Worm (Caenorhabditis elegans): ENCODE results near the gene vha-14.

The vha-14 gene

ce11 chrIII:9487454-9487853, 20.4 kb upstream of the vha-14 start:
- TF ChIP-seq dao-5 (tag; optimal IDR thresholded peaks at IDR 0.05): no peak
- no peak for TF ChIP-seq him-1 (tag; optimal IDR thresholded peaks at IDR 0.05)
- TF ChIP-seq W03F9.2 (tag; optimal IDR thresholded peaks at IDR 0.05): no peak

ce11 chrIII:9488027-9488426, 19.9 kb upstream of the vha-14 start:
- TF ChIP-seq W03F9.2 (tag; optimal IDR thresholded peaks at IDR 0.05) (no peak), dao-5 (tag; optimal IDR thresholded peaks at IDR 0.05) (no peak), him-1 (tag; optimal IDR thresholded peaks at IDR 0.05) (no peak)

- TF ChIP-seq him-1 (tag; optimal IDR thresholded peaks at IDR 0.05) (no peak), dao-5 (tag; optimal IDR thresholded peaks at IDR 0.05) (no peak), W03F9.2 (tag; optimal IDR thresholded peaks at IDR 0.05) (no peak)
Observed at ce11 chrIII:9488431-9488830, 19.5 kb upstream of the vha-14 start, which contains the start of gene nlp-36. Gene nlp-36, plus strand, starts transcription at chrIII:9488731.

- TF ChIP-seq W03F9.2 (tag; optimal IDR thresholded peaks at IDR 0.05) (no peak), dao-5 (tag; optimal IDR thresholded peaks at IDR 0.05) (no peak), him-1 (tag; optimal IDR thresholded peaks at IDR 0.05) (no peak)
Observed at ce11 chrIII:9489798-9490197, 18.1 kb upstream of the vha-14 start.

- TF ChIP-seq dao-5 (tag; optimal IDR thresholded peaks at IDR 0.05) (no peak), W03F9.2 (tag; optimal IDR thresholded peaks at IDR 0.05) (peak; percentile 18)
Observed at ce11 chrIII:9490783-9491547, 16.9 kb upstream of the vha-14 start, which contains the start of the genes dars-1 and ctr-9. Gene dars-1, minus strand, starts transcription at chrIII:9491215. Gene ctr-9, plus strand, starts transcription at chrIII:9491396.

- TF ChIP-seq dao-5 (tag; optimal IDR thresholded peaks at IDR 0.05) (no peak), him-1 (tag; optimal IDR thresholded peaks at IDR 0.05) (no peak), W03F9.2 (tag; optimal IDR thresholded peaks at IDR 0.05) (no peak)
Observed at ce11 chrIII:9494209-9494608, 13.7 kb upstream of the vha-14 start.

ce11 chrIII:9496083-9496482, 11.8 kb upstream of the vha-14 start:
- TF ChIP-seq W03F9.2 (tag; optimal IDR thresholded peaks at IDR 0.05): no peak
- TF ChIP-seq him-1 (tag; optimal IDR thresholded peaks at IDR 0.05): no peak
- TF ChIP-seq dao-5 (tag; optimal IDR thresholded peaks at IDR 0.05): no peak

- no peak for TF ChIP-seq W03F9.2 (tag; optimal IDR thresholded peaks at IDR 0.05)
- TF ChIP-seq dao-5 (tag; optimal IDR thresholded peaks at IDR 0.05): no peak
- no peak for TF ChIP-seq him-1 (tag; optimal IDR thresholded peaks at IDR 0.05)
Observed at ce11 chrIII:9497412-9497811, 10.5 kb upstream of the vha-14 start.

ce11 chrIII:9500267-9500666, 7.6 kb upstream of the vha-14 start, which contains the start of gene sod-4:
Gene sod-4, minus strand, starts transcription at chrIII:9500375.
- TF ChIP-seq dao-5 (tag; optimal IDR thresholded peaks at IDR 0.05) (no peak), him-1 (tag; optimal IDR thresholded peaks at IDR 0.05) (no peak), W03F9.2 (tag; optimal IDR thresholded peaks at IDR 0.05) (no peak)

ce11 chrIII:9501072-9501471, 6.8 kb upstream of the vha-14 start:
- TF ChIP-seq W03F9.2 (tag; optimal IDR thresholded peaks at IDR 0.05): no peak
- TF ChIP-seq dao-5 (tag; optimal IDR thresholded peaks at IDR 0.05): no peak
- TF ChIP-seq him-1 (tag; optimal IDR thresholded peaks at IDR 0.05): no peak

ce11 chrIII:9502155-9502714, 5.7 kb upstream of the vha-14 start:
- no peak for TF ChIP-seq W03F9.2 (tag; optimal IDR thresholded peaks at IDR 0.05)
- TF ChIP-seq him-1 (tag; optimal IDR thresholded peaks at IDR 0.05): no peak
- TF ChIP-seq dao-5 (tag; optimal IDR thresholded peaks at IDR 0.05): no peak

- TF ChIP-seq W03F9.2 (tag; optimal IDR thresholded peaks at IDR 0.05) (no peak), him-1 (tag; optimal IDR thresholded peaks at IDR 0.05) (no peak), dao-5 (tag; optimal IDR thresholded peaks at IDR 0.05) (no peak)
Observed at ce11 chrIII:9504347-9504746, 3.6 kb upstream of the vha-14 start.

ce11 chrIII:9509764-9510370, 2.0 kb downstream of the vha-14 start:
- TF ChIP-seq dao-5 (tag; optimal IDR thresholded peaks at IDR 0.05) (peak; percentile 46), W03F9.2 (tag; optimal IDR thresholded peaks at IDR 0.05) (no peak), him-1 (tag; optimal IDR thresholded peaks at IDR 0.05) (no peak)

ce11 chrIII:9511055-9511520, 3.2 kb downstream of the vha-14 start, which contains the start of gene F55H2.5:
Gene F55H2.5, plus strand, starts transcription at chrIII:9511470.
- no peak for TF ChIP-seq him-1 (tag; optimal IDR thresholded peaks at IDR 0.05)
- no peak for TF ChIP-seq W03F9.2 (tag; optimal IDR thresholded peaks at IDR 0.05)
- no peak for TF ChIP-seq dao-5 (tag; optimal IDR thresholded peaks at IDR 0.05)
